Worm (Caenorhabditis elegans): ENCODE results near the gene penr-1.

The penr-1 gene

ce11 chrV:5314104-5314503 is 44.8 kb downstream of the penr-1 start, which contains the start of gene C10G8.2:
TSS of gene C10G8.2 (plus strand) at chrV:5314404.
- no peak for TF ChIP-seq scrt-1 (GFP tag; IDR thresholded peaks at IDR 0.05)
- no peak for TF ChIP-seq ceh-36 (tag; optimal IDR thresholded peaks at IDR 0.05)
- TF ChIP-seq tbx-11 (GFP tag; IDR thresholded peaks at IDR 0.05), result no peak
- TF ChIP-seq F13C5.2 (tag; optimal IDR thresholded peaks at IDR 0.05), result no peak
- no peak for TF ChIP-seq B0310.2 (tag; optimal IDR thresholded peaks at IDR 0.05)
- no peak for TF ChIP-seq tra-4 (tag; optimal IDR thresholded peaks at IDR 0.05)
- TF ChIP-seq pes-1 (GFP tag; IDR thresholded peaks at IDR 0.05), result no peak
- TF ChIP-seq aly-1 (tag; optimal IDR thresholded peaks at IDR 0.05), result no peak
- TF ChIP-seq hnd-1 (tag; optimal IDR thresholded peaks at IDR 0.05), result no peak
- TF ChIP-seq tbx-37 (GFP tag; conservative IDR thresholded peaks at IDR 0.05), result no peak
- no peak for TF ChIP-seq hmbx-1 (tag; optimal IDR thresholded peaks at IDR 0.05)
- no peak for TF ChIP-seq sea-1 (GFP tag; conservative IDR thresholded peaks at IDR 0.05)
- no peak for TF ChIP-seq ets-7 (tag; optimal IDR thresholded peaks at IDR 0.05)
- TF ChIP-seq ama-1 (optimal IDR thresholded peaks at IDR 0.05), result no peak
- TF ChIP-seq ceh-13 (GFP tag; optimal IDR thresholded peaks at IDR 0.05), result no peak
- no peak for TF ChIP-seq flt-1 (GFP tag; IDR thresholded peaks at IDR 0.05)
- TF ChIP-seq hmg-4 (GFP tag; optimal IDR thresholded peaks at IDR 0.05), result no peak

- no peak for TF ChIP-seq F13C5.2 (tag; optimal IDR thresholded peaks at IDR 0.05)
- TF ChIP-seq sea-1 (GFP tag; conservative IDR thresholded peaks at IDR 0.05), result no peak
- no peak for TF ChIP-seq tbx-11 (GFP tag; IDR thresholded peaks at IDR 0.05)
- TF ChIP-seq aly-1 (tag; optimal IDR thresholded peaks at IDR 0.05), result no peak
- no peak for TF ChIP-seq ceh-13 (GFP tag; optimal IDR thresholded peaks at IDR 0.05)
- no peak for TF ChIP-seq tbx-37 (GFP tag; conservative IDR thresholded peaks at IDR 0.05)
- TF ChIP-seq hnd-1 (tag; optimal IDR thresholded peaks at IDR 0.05), result no peak
- TF ChIP-seq ceh-36 (tag; optimal IDR thresholded peaks at IDR 0.05), result no peak
- TF ChIP-seq tra-4 (tag; optimal IDR thresholded peaks at IDR 0.05), result no peak
- no peak for TF ChIP-seq hmbx-1 (tag; optimal IDR thresholded peaks at IDR 0.05)
- TF ChIP-seq ama-1 (optimal IDR thresholded peaks at IDR 0.05), result no peak
Observed at ce11 chrV:5318349-5318748, 49.1 kb downstream of the penr-1 start.

ce11 chrV:5319477-5319876 is 50.2 kb downstream of the penr-1 start, which contains the start of gene ceh-34:
TSS of gene ceh-34 (minus strand) at chrV:5319577.
- TF ChIP-seq tbx-37 (GFP tag; conservative IDR thresholded peaks at IDR 0.05) (no peak), scrt-1 (GFP tag; IDR thresholded peaks at IDR 0.05) (0 out of 2 replicates have a peak, but pooled peaks have one; percentile 45)

All from whole organism, early embryonic.